Fruit fly (Drosophila melanogaster): ENCODE data around the gene gdrd.

gdrd gene

DNA sequence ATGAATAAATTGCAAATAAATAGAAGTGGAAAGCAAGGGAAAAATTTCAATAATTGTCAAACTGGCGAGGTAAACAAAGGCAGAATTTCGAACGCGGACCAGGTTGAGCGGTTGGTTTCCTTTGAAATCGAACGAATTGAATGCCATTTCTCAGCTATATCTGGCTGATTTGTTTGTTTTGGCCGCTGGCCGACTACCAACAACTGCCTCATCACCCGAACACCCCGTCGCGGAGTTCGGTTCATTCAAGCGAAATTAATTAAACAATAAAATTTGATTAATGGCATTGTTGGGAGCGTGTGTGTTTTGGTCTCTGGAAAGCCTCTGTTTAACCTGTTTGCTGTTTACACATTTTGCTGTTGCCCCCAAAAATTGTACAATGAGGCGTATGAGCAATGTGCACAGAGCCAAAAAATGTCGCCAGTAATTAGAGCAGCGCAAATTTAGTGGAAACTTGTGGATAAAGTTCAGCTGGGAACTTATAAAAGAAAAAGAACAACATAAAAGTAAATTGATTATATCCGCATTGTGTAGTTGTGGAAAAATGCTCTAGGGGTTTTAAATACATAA, 33.6 kb upstream of the gdrd start (continued):
- peak; percentile 51 for TF ChIP-seq CG13894 (tag; optimal IDR thresholded peaks at IDR 0.05)
- TF ChIP-seq B-H1 (GFP tag; IDR thresholded peaks at IDR 0.05) = no peak
- TF ChIP-seq sob (GFP tag; IDR thresholded peaks at IDR 0.05) = no peak
- TF ChIP-seq CG15514 (GFP tag; optimal IDR thresholded peaks at IDR 0.05) = no peak
- no peak for TF ChIP-seq CG1792 (GFP tag; optimal IDR thresholded peaks at IDR 0.05)

- 0 out of 2 replicates have a peak, but pooled peaks have one; percentile 27 for TF ChIP-seq bbx (GFP tag; IDR thresholded peaks at IDR 0.05; ENCODE audit: partially characterized antibody)
- no peak for TF ChIP-seq cas (GFP tag; IDR thresholded peaks at IDR 0.05)
- TF ChIP-seq Deaf1 (tag; optimal IDR thresholded peaks at IDR 0.05) = no peak
- peak; percentile 42 to 59 for TF ChIP-seq Trl (optimal IDR thresholded peaks at IDR 0.05)
- no peak for TF ChIP-seq Trl (GFP tag; optimal IDR thresholded peaks at IDR 0.05)
- TF ChIP-seq abd-A (tag; optimal IDR thresholded peaks at IDR 0.05) = peak; percentile 66
- TF ChIP-seq unpg (GFP tag; optimal IDR thresholded peaks at IDR 0.05) = peak; percentile 9
- peak; percentile 71 for TF ChIP-seq Blimp-1 (GFP tag; optimal IDR thresholded peaks at IDR 0.05)
- peak; percentile 74; the same call in 1 of the 2 replicates for TF ChIP-seq vvl (GFP tag; IDR thresholded peaks at IDR 0.05)
- no peak for TF ChIP-seq CG18619 (GFP tag; optimal IDR thresholded peaks at IDR 0.05)
- 0 out of 4 replicates have a peak, but pooled peaks have one; percentile 24 for TF ChIP-seq chinmo (GFP tag; IDR thresholded peaks at IDR 0.05; ENCODE audit: partially characterized antibody)
- TF ChIP-seq Asciz (GFP tag; optimal IDR thresholded peaks at IDR 0.05) = no peak
- no peak for TF ChIP-seq gsb (GFP tag; IDR thresholded peaks at IDR 0.05)
- no peak for TF ChIP-seq salm (tag; optimal IDR thresholded peaks at IDR 0.05)
- TF ChIP-seq CG7556 (GFP tag; optimal IDR thresholded peaks at IDR 0.05) = peak; percentile 31
- TF ChIP-seq nmo (GFP tag; optimal IDR thresholded peaks at IDR 0.05) = peak; percentile 5
- TF ChIP-seq CoRest (tag; optimal IDR thresholded peaks at IDR 0.05) = no peak
- no peak for TF ChIP-seq CG12744 (GFP tag; optimal IDR thresholded peaks at IDR 0.05)
- TF ChIP-seq CG1233 (GFP tag; optimal IDR thresholded peaks at IDR 0.05) = no peak
- TF ChIP-seq eyg (GFP tag; optimal IDR thresholded peaks at IDR 0.05) = no peak
- TF ChIP-seq CG10979 (tag; optimal IDR thresholded peaks at IDR 0.05) = peak; percentile 39
- TF ChIP-seq insv (GFP tag; optimal IDR thresholded peaks at IDR 0.05) = no peak
- no peak for TF ChIP-seq CG4404 (GFP tag; IDR thresholded peaks at IDR 0.05)
- TF ChIP-seq CG15696 (tag; optimal IDR thresholded peaks at IDR 0.05) = no peak
- peak; percentile 96 for TF ChIP-seq CG31224 (GFP tag; IDR thresholded peaks at IDR 0.05)
- TF ChIP-seq nerfin-1 (tag; optimal IDR thresholded peaks at IDR 0.05) = peak; percentile 80
- no peak for TF ChIP-seq pzg (GFP tag; optimal IDR thresholded peaks at IDR 0.05)
- TF ChIP-seq pros (GFP tag; optimal IDR thresholded peaks at IDR 0.05) = peak; percentile 82
- peak; percentile 2 for TF ChIP-seq Sox102F (GFP tag; optimal IDR thresholded peaks at IDR 0.05)
- no peak for TF ChIP-seq CG34224 (GFP tag; IDR thresholded peaks at IDR 0.05; ENCODE audit: partially characterized antibody)
- TF ChIP-seq psq (GFP tag; optimal IDR thresholded peaks at IDR 0.05) = peak; percentile 6
- TF ChIP-seq pan (optimal IDR thresholded peaks at IDR 0.05) = no peak
- TF ChIP-seq pan (GFP tag; optimal IDR thresholded peaks at IDR 0.05 in 1 of 2, IDR thresholded peaks at IDR 0.05 in 1 of 2) = no peak
- peak; percentile 14 for TF ChIP-seq CG12391 (tag; optimal IDR thresholded peaks at IDR 0.05)
- TF ChIP-seq CG13287 (GFP tag; IDR thresholded peaks at IDR 0.05; ENCODE audit: partially characterized antibody) = peak; percentile 16; the same call in 1 of the 2 replicates
- no peak for TF ChIP-seq CG7745 (tag; optimal IDR thresholded peaks at IDR 0.05)
- TF ChIP-seq CG17186 (GFP tag; optimal IDR thresholded peaks at IDR 0.05) = no peak
- TF ChIP-seq ems (GFP tag; optimal IDR thresholded peaks at IDR 0.05) = no peak
- no peak for TF ChIP-seq Dp (GFP tag; optimal IDR thresholded peaks at IDR 0.05)
- TF ChIP-seq CG17328 (GFP tag; IDR thresholded peaks at IDR 0.05) = no peak
These were observed 30.9 kb upstream of the gdrd start for dm6 chr3L:14659954-14660907.
